Worm (Caenorhabditis elegans) whole organism, L4/young adult: ENCODE results near the gene twk-7.

Source experiments
- W03F9.2 ChIP-seq: fragments of 150-350 bp; optimal IDR thresholded peaks from 2 replicates; lab custom pipeline; 2014; ENCODE audit warnings: missing biosample characterization, missing genetic modification characterization
- dao-5 ChIP-seq: sonication (generic microtip); optimal IDR thresholded peaks from 2 replicates; lab custom pipeline; 2016; ENCODE audit warnings: missing genotype, missing genetic modification characterization, moderate library complexity, missing compliant biosample characterization
- him-1 ChIP-seq: sonication (generic microtip); optimal IDR thresholded peaks from 2 replicates; lab custom pipeline; 2016; ENCODE audit warnings: missing genotype, missing genetic modification reagents, missing genetic modification characterization, missing compliant biosample characterization

Gene twk-7

DNA sequence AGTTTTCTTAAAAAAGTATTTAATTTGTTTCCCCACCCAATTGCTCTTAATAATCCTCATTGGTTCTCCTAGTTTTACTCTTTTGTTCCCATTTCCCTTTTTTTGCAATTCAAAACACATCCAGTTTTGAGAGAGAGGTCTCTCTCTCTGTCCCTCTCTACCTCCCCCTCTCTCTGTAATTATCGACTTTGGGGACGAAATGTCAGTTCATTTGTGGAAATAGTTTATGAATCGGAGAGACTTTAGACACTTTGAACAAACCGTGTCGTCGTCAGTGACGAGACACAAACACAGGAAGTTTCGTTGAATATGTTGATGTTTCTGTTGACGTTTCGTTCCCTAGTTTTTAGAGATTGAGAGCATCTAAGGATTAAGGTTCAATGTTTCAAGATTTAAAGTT, 19.6 kb upstream of the twk-7 start:
- TF ChIP-seq him-1 (no peak), dao-5 (tag; lab: Kevin White, UChicago) (no peak), W03F9.2 (tag; lab: Kevin White, UChicago) (no peak)

- peak; percentile 76 for TF ChIP-seq him-1
- peak; percentile 91 for TF ChIP-seq W03F9.2 (tag; lab: Kevin White, UChicago)
- no peak for TF ChIP-seq dao-5 (tag; lab: Kevin White, UChicago)
Observed at ce11 chrIII:8658367-8658761, 14.8 kb upstream of the twk-7 start.

DNA sequence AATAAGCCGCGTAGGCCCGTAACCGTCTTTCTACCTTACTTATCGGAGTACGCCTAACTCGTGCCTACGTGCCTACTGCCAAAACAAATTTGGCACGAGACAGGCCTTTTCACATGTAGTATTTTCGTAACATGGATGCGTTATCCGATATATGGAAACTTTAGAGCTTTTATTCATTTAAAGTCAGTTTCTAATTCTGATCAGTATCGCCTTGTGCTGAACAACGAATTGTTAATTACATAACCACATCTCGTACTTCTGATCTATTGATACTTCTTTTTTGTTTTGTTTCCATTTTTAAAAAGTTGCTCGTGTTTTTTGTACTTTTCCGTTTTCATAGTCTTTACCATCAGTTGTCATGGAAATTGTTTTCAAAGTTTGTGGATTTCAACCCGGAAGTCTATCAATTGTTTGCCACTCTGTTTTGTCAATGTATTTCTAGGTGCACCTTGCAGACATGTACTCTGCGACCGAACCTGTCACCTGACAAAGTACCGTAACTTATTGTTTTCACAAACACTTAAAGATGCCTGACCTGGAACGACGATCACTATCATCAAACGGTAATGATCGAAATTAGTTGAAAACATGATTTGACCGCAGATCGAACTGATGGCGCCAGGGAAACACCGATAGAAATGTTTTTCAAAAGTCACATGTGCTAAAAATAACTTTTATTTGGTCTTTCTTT, 14.3 kb upstream of the twk-7 start:
- no peak for TF ChIP-seq W03F9.2 (tag; lab: Kevin White, UChicago)
- TF ChIP-seq him-1: no peak
- no peak for TF ChIP-seq dao-5 (tag; lab: Kevin White, UChicago)

DNA sequence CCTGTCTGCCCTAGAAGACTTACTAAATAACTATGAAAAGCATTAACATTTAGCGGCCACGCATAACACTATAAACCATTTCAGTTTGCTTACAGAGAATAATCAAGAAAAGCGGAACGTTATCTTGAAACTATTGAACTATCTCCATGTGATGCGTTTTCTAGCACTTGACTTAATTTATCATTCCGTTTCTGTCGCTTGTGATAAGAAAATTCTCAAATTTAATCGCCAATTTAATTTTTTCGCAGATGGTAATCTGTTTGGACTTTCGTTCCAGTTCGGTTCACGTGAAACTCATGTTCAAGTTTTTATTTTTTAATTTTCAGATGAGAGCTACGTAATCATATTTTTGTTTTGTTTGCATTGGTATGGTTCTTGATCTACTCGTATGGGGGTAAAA, 13.4 kb upstream of the twk-7 start:
- TF ChIP-seq dao-5 (tag; lab: Kevin White, UChicago) (no peak), W03F9.2 (tag; lab: Kevin White, UChicago) (no peak), him-1 (no peak)

- TF ChIP-seq him-1: no peak
- TF ChIP-seq W03F9.2 (tag; lab: Kevin White, UChicago): no peak
- no peak for TF ChIP-seq dao-5 (tag; lab: Kevin White, UChicago)
Observed at ce11 chrIII:8656055-8656454, 12.5 kb upstream of the twk-7 start.

ce11 chrIII:8655412-8655811, 11.9 kb upstream of the twk-7 start:
- TF ChIP-seq dao-5 (tag; lab: Kevin White, UChicago) (no peak), W03F9.2 (tag; lab: Kevin White, UChicago) (no peak), him-1 (no peak)

DNA sequence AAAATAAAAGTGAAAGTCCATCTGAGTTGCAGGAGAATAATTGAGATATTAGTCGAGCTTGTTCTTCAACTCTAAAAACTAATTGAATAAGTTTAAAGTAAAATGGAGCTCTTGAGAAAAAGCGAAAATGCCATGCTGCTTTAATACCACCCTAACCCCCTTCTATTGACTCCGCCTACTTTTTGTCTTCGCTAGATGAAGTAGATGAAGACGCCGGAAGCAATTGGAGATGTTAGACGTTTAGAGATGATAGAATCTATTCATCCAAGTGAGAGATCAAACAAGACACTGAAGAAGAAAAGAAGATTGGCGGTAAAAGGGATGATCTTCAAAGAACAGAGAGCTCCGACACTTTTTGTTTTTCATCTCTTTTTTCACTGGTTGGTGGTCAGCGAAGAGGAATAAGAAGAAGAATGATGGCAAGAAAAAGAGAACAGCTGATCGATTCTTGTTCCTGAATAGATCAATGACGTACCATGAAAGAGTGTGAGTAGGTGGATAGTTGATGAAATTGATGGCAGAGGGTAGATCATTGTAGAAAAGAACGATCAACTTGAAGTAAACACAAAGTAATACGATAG, 11.0 kb upstream of the twk-7 start:
- TF ChIP-seq dao-5 (tag; lab: Kevin White, UChicago): no peak
- no peak for TF ChIP-seq him-1
- TF ChIP-seq W03F9.2 (tag; lab: Kevin White, UChicago): no peak

ce11 chrIII:8653875-8654386, 10.4 kb upstream of the twk-7 start, which contains the start of gene F22B7.9:
Gene F22B7.9 (minus strand): TSS chrIII:8653925.
- TF ChIP-seq him-1: no peak
- TF ChIP-seq W03F9.2 (tag; lab: Kevin White, UChicago): no peak

- TF ChIP-seq W03F9.2 (tag; lab: Kevin White, UChicago) (no peak), dao-5 (tag; lab: Kevin White, UChicago) (no peak), him-1 (no peak)
Observed at ce11 chrIII:8653457-8653856, 9.9 kb upstream of the twk-7 start.

ce11 chrIII:8652922-8653321, 9.4 kb upstream of the twk-7 start:
- TF ChIP-seq dao-5 (tag; lab: Kevin White, UChicago) (no peak), him-1 (no peak), W03F9.2 (tag; lab: Kevin White, UChicago) (no peak)

DNA sequence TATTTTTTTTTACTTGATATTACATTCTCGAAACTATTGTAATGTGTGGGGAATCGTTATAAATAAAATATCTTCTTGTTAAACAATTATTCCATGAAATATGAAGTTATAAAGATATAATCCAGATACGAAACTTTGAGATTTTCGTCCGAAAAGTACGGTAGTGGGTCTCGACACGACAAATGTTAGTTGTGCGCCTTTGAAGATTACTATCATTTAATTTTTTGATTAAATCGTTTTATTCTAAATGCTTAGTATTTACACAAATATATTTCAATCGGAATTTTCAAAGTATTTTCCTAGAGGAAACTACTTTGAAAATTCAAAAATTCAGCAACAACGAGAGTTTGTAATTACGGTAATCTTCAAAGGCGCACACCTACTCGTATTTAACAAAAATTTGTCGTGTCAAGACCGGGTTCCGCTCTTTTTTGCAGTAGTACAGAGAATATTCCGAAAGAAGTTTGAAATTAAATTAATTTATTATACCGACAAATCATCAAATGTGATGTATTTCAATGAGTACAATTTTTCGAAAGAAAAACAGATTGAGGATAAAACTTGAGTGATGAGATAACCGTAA, 8.7 kb upstream of the twk-7 start:
- no peak for TF ChIP-seq him-1
- no peak for TF ChIP-seq dao-5 (tag; lab: Kevin White, UChicago)

DNA sequence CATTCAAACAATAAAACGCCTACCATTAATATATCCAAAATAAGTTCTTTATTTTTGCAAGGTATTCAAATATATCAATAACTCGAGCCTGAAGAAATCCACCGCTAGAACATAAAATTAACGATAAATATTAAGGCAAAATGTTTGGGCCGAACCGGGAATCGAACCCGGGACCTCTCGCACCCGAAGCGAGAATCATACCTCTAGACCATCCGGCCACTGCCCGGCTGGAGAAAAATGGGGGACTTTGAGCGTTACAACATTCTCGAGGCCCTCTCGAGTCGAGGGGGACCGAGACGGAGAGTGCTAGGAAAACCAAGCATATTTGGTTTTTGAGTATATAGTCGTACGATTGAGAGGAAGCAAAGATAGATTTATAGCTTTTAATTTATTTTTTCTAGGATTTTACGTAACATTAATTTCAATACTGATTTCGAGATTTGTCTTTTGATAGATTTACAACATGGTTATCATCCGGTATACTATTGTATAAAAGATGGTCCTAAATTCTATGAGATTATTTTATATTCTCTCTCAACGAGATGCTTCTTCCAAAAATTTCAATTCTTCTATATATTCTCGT, 6.8 kb upstream of the twk-7 start, which contains the start of gene flp-23:
TSS of gene flp-23 (plus strand) at position 533 of the 583 bp plus-strand sequence.
- TF ChIP-seq him-1 (peak; percentile 59), W03F9.2 (tag; lab: Kevin White, UChicago) (no peak), dao-5 (tag; lab: Kevin White, UChicago) (no peak)

DNA sequence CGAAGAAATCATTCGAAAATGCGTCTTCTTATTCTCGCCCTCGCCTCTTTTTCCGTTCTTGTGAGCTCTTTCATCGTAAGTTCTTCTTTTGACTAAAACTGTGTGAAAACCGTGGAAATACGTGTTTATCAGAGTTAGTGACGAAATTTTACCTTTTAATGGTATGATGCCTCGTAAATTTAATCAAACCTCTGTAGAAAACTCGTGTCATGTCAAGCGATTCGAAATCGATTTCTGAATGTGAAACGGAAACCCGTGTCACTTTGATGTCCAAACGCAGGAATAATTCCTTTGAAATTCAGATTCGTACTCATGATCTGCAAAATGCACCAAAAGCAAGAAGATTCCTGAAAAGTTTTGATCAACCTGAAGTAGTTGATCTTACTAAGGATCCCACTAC, 5.0 kb upstream of the twk-7 start, which contains the start of gene F22B7.3:
TSS of gene F22B7.3 (plus strand) at position 301 of the 400 bp plus-strand sequence.
- no peak for TF ChIP-seq W03F9.2 (tag; lab: Kevin White, UChicago)
- TF ChIP-seq him-1: no peak
- no peak for TF ChIP-seq dao-5 (tag; lab: Kevin White, UChicago)

DNA sequence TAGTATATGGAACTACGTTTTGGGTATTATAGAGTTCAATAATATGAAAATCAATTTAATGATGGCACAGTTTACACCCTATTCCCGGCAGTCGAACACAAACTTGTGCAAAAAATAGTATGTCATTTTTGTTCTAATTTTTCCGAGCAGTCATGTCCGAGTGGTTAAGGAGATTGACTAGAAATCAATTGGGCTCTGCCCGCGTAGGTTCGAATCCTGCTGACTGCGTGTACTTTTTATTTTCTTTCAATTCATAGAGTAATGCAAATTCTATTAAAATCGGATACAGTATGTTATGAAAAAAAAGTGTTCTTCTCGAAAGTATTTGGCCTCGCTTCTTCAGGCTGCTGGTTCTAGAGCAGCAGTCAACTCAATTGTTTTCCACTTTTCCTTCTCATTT, 2.5 kb upstream of the twk-7 start:
- no peak for TF ChIP-seq him-1
- TF ChIP-seq W03F9.2 (tag; lab: Kevin White, UChicago): no peak
- TF ChIP-seq dao-5 (tag; lab: Kevin White, UChicago): no peak
